Worm (Caenorhabditis elegans) whole organism, young adult: ENCODE results near the gene zipt-3.

Source experiments
- B0035.1 ChIP-seq: sonication (generic microtip); optimal IDR thresholded peaks from 2 replicates; lab custom pipeline; 2016; ENCODE audit warnings: missing genetic modification characterization, mild to moderate bottlenecking, missing compliant biosample characterization, missing genotype, missing genetic modification reagents
- F23B12.7 ChIP-seq: sonication (generic microtip); optimal IDR thresholded peaks from 2 replicates; lab custom pipeline; 2017; ENCODE audit warnings: missing genetic modification characterization, mild to moderate bottlenecking, missing compliant biosample characterization, antibody characterized with exemption, moderate library complexity; ENCODE audit not compliant: insufficient read depth
- T07F8.4 ChIP-seq: sonication (generic microtip); optimal IDR thresholded peaks from 2 replicates; lab custom pipeline; 2016; ENCODE audit warnings: mild to moderate bottlenecking, missing genetic modification characterization, moderate library complexity, missing compliant biosample characterization
- T26A5.8 ChIP-seq: sonication (generic microtip); optimal IDR thresholded peaks from 2 replicates; lab custom pipeline; 2016; ENCODE audit warnings: missing genetic modification characterization, missing compliant biosample characterization
- Y53F4B.3 ChIP-seq: fragments of 200-800 bp; sonication (Bioruptor generic); IDR thresholded peaks from 2 replicates; pipeline ENCODE4 v1.3.6; 2022; ENCODE audit warnings: missing genetic modification reagents, missing genetic modification characterization, missing compliant biosample characterization
- Y56A3A.18 ChIP-seq: fragments of 200-800 bp; sonication (Bioruptor generic); IDR thresholded peaks from 2 replicates; pipeline ENCODE4 v1.3.6; 2022; ENCODE audit warnings: missing genetic modification reagents, missing genetic modification characterization, missing compliant biosample characterization
- Y79H2A.3 ChIP-seq: fragments of 200-800 bp; sonication (Bioruptor generic); conservative IDR thresholded peaks from 2 replicates; pipeline ENCODE4 v1.3.6; 2022; ENCODE audit warnings: missing genetic modification reagents, missing genetic modification characterization, missing compliant biosample characterization
- athp-1 ChIP-seq: sonication (generic microtip); optimal IDR thresholded peaks from 2 replicates; lab custom pipeline; 2017; ENCODE audit warnings: mild to moderate bottlenecking, missing genetic modification characterization, missing compliant biosample characterization
- attf-5 ChIP-seq: fragments of 200-800 bp; sonication (Bioruptor generic); optimal IDR thresholded peaks from 2 replicates; lab custom pipeline; 2018; ENCODE audit warnings: mild to moderate bottlenecking, missing genetic modification characterization, missing compliant biosample characterization
- attf-6 ChIP-seq: fragments of 200-800 bp; sonication (Bioruptor generic); IDR thresholded peaks from 2 replicates; pipeline ENCODE4 v1.3.6; 2022; ENCODE audit warnings: missing genetic modification reagents, missing genetic modification characterization, missing compliant biosample characterization
- bed-1 ChIP-seq: fragments of 200-800 bp; sonication (Bioruptor generic); IDR thresholded peaks from 2 replicates; pipeline ENCODE4 v1.3.6; 2022; ENCODE audit warnings: missing genetic modification reagents, missing genetic modification characterization, missing compliant biosample characterization
- cebp-1 ChIP-seq, 2 experiments: fragments of 200-800 bp in 1 of 2; sonication (Bioruptor generic) in 1 of 2; sonication (generic microtip) in 1 of 2; IDR thresholded peaks in 1 of 2; optimal IDR thresholded peaks in 1 of 2; 2 replicates each; pipeline versions ENCODE4 v1.3.6 to Lab custom; 2017 to 2022; ENCODE audit warnings: missing compliant biosample characterization in 2 of 2, missing genetic modification characterization in 2 of 2, mild to moderate bottlenecking in 1 of 2, missing genetic modification reagents in 1 of 2, moderate library complexity in 1 of 2
- ceh-58 ChIP-seq: fragments of 200-800 bp; sonication (Bioruptor generic); IDR thresholded peaks from 2 replicates; pipeline ENCODE4 v1.3.6; 2022; ENCODE audit warnings: missing genetic modification characterization, missing compliant biosample characterization
- ceh-79 ChIP-seq: sonication (generic microtip); optimal IDR thresholded peaks from 2 replicates; lab custom pipeline; 2017; ENCODE audit warnings: mild to moderate bottlenecking, missing genetic modification characterization, missing compliant biosample characterization
- chd-7 ChIP-seq: sonication (generic microtip); optimal IDR thresholded peaks from 2 replicates; lab custom pipeline; 2016; ENCODE audit warnings: mild to moderate bottlenecking, missing genetic modification characterization, moderate library complexity, missing compliant biosample characterization
- egl-44 ChIP-seq: fragments of 200-800 bp; sonication (Bioruptor generic); IDR thresholded peaks from 2 replicates; pipeline ENCODE4 v1.3.6; 2022; ENCODE audit warnings: missing genetic modification reagents, missing genetic modification characterization, missing compliant biosample characterization
- hlh-12 ChIP-seq: sonication (generic microtip); optimal IDR thresholded peaks from 2 replicates; lab custom pipeline; 2016; ENCODE audit warnings: missing genetic modification characterization, missing compliant biosample characterization
- hmg-20 ChIP-seq: fragments of 200-800 bp; sonication (Bioruptor generic); IDR thresholded peaks from 2 replicates; pipeline ENCODE4 v1.3.6; 2022; ENCODE audit warnings: missing genetic modification reagents, missing genetic modification characterization, missing compliant biosample characterization
- let-526 ChIP-seq: fragments of 200-800 bp; sonication (Bioruptor generic); IDR thresholded peaks from 2 replicates; pipeline ENCODE4 v1.3.6; 2022; ENCODE audit warnings: missing genetic modification reagents, missing genetic modification characterization, missing compliant biosample characterization
- lin-26 ChIP-seq: fragments of 200-800 bp; sonication (Bioruptor generic); IDR thresholded peaks from 2 replicates; pipeline ENCODE4 v1.3.6; 2022; ENCODE audit warnings: missing genetic modification reagents, missing genetic modification characterization, missing compliant biosample characterization
- lin-35 ChIP-seq, 3 experiments: fragments of 150-350 bp in 2 of 3; sonication (generic microtip) in 1 of 3; optimal IDR thresholded peaks; 2 replicates each; lab custom pipeline; 2014 to 2018; ENCODE audit warnings: missing biosample characterization in 3 of 3, missing genetic modification characterization in 3 of 3, missing genetic modification reagents in 3 of 3
- mel-28 ChIP-seq: sonication (generic microtip); optimal IDR thresholded peaks from 2 replicates; lab custom pipeline; 2016; ENCODE audit warnings: borderline replicate concordance, mild to moderate bottlenecking, missing genetic modification characterization, missing compliant biosample characterization
- nfya-2 ChIP-seq: fragments of 200-800 bp; sonication (Bioruptor generic); IDR thresholded peaks from 2 replicates; pipeline ENCODE4 v1.3.6; 2022; ENCODE audit warnings: missing genetic modification reagents, missing genetic modification characterization, missing compliant biosample characterization
- nfyb-1 ChIP-seq: fragments of 200-800 bp; sonication (Bioruptor generic); IDR thresholded peaks from 2 replicates; pipeline ENCODE4 v1.3.6; 2022; ENCODE audit warnings: missing genetic modification reagents, missing genetic modification characterization, missing compliant biosample characterization
- nhr-179 ChIP-seq: sonication (generic microtip); optimal IDR thresholded peaks from 2 replicates; lab custom pipeline; 2016; ENCODE audit warnings: mild to moderate bottlenecking, missing genetic modification characterization, missing compliant biosample characterization
- rcor-1 ChIP-seq: fragments of 200-800 bp; sonication (Bioruptor generic); IDR thresholded peaks from 2 replicates; pipeline ENCODE4 v1.3.6; 2022; ENCODE audit warnings: missing genetic modification reagents, missing genetic modification characterization, missing compliant biosample characterization
- repo-1 ChIP-seq: sonication (generic microtip); optimal IDR thresholded peaks from 2 replicates; lab custom pipeline; 2017; ENCODE audit warnings: mild to moderate bottlenecking, missing genetic modification characterization, missing compliant biosample characterization
- rpc-1 ChIP-seq, 2 experiments: fragments of 150-350 bp in 1 of 2; sonication (generic microtip) in 1 of 2; optimal IDR thresholded peaks; 2 replicates each; lab custom pipeline; 2014 to 2018; ENCODE audit warnings: missing biosample characterization in 1 of 2, missing genetic modification characterization in 1 of 2, missing genetic modification reagents in 1 of 2, missing genotype in 1 of 2
- sea-2 ChIP-seq: fragments of 200-800 bp; sonication (Bioruptor generic); IDR thresholded peaks from 2 replicates; pipeline ENCODE4 v1.3.6; 2022; ENCODE audit warnings: missing genetic modification characterization, missing compliant biosample characterization
- snpc-1.3 ChIP-seq: sonication (generic microtip); optimal IDR thresholded peaks from 2 replicates; lab custom pipeline; 2017; ENCODE audit warnings: missing genetic modification characterization, mild to moderate bottlenecking, missing compliant biosample characterization, antibody characterized with exemption, moderate library complexity, missing genotype, missing genetic modification reagents; ENCODE audit not compliant: insufficient read depth
- snpc-4 ChIP-seq, 5 experiments: fragments of 150-350 bp in 1 of 5; sonication (generic microtip) in 4 of 5; optimal IDR thresholded peaks; 2 replicates each; lab custom pipeline; 2014 to 2018; ENCODE audit warnings: missing genetic modification characterization in 5 of 5, missing biosample characterization in 3 of 5, antibody characterized with exemption in 2 of 5, mild to moderate bottlenecking in 2 of 5, missing compliant biosample characterization in 2 of 5, missing genotype in 2 of 5, moderate library complexity in 2 of 5, missing genetic modification reagents in 1 of 5
- somi-1 ChIP-seq: fragments of 200-800 bp; sonication (Bioruptor generic); optimal IDR thresholded peaks from 2 replicates; lab custom pipeline; 2018; ENCODE audit warnings: mild to moderate bottlenecking, missing genetic modification characterization, missing compliant biosample characterization
- tbx-9 ChIP-seq: sonication (generic microtip); optimal IDR thresholded peaks from 2 replicates; lab custom pipeline; 2016; ENCODE audit warnings: borderline replicate concordance, missing genetic modification characterization, inconsistent platforms, missing compliant biosample characterization
- unc-130 ChIP-seq: sonication (generic microtip); optimal IDR thresholded peaks from 2 replicates; lab custom pipeline; 2016; ENCODE audit warnings: missing genetic modification reagents, missing genetic modification characterization, missing compliant biosample characterization
- unc-62 ChIP-seq: fragments of 150-350 bp; optimal IDR thresholded peaks from 2 replicates; lab custom pipeline; 2014; ENCODE audit warnings: missing biosample characterization, missing genetic modification reagents, missing genetic modification characterization
- xnd-1 ChIP-seq: sonication (generic microtip); optimal IDR thresholded peaks from 2 replicates; lab custom pipeline; 2016; ENCODE audit warnings: missing genotype, missing genetic modification reagents, missing genetic modification characterization, missing compliant biosample characterization
- ztf-22 ChIP-seq: fragments of 200-800 bp; sonication (Bioruptor generic); optimal IDR thresholded peaks from 2 replicates; lab custom pipeline; 2018; ENCODE audit warnings: mild to moderate bottlenecking, missing genetic modification characterization, moderate library complexity, missing compliant biosample characterization
- ztf-3 ChIP-seq: fragments of 200-800 bp; sonication (Bioruptor generic); optimal IDR thresholded peaks from 2 replicates; lab custom pipeline; 2018; ENCODE audit warnings: mild to moderate bottlenecking, missing genetic modification characterization, missing compliant biosample characterization

The zipt-3 gene

DNA sequence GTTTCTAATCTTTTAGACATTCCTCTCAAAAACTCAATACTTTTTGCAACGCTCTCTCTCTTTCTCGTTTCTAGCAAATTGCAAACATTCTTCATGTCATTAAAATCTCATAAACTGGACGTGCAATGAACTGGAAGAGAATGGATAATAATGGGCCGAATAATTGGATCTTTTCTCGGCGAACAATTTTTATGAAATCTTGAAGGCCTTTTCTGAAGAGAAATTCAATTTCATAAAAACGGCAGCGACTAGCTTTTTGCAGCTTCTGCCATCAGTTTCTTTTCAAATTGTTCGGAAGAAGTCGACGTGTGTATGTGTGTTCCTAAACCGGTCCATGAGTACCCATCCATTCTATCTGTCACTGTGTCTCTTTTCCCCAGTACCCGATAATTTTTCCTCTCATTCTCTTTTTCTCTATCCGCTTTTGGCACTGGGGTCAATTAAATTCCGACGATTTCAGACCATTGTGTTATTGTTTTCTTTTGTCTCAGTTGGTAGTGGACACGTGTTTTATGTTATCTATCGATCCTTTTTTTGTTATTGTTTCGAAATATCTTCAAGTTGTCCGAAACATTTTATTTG, 15.2 kb upstream of the zipt-3 start:
- TF ChIP-seq nhr-179 (tag; lab: Kevin White, UChicago) (no peak), ceh-79 (tag; lab: Kevin White, UChicago) (no peak), somi-1 (GFP tag; lab: Kevin White, UChicago) (no peak), cebp-1 (GFP tag; IDR thresholded peaks at IDR 0.05; lab: Robert Waterston, UW) (no peak), cebp-1 (tag; optimal IDR thresholded peaks at IDR 0.05; lab: Kevin White, UChicago) (peak; percentile 28)

- TF ChIP-seq let-526 (GFP tag; lab: Robert Waterston, UW): no peak
- TF ChIP-seq hlh-12 (tag; lab: Kevin White, UChicago): no peak
- no peak for TF ChIP-seq attf-5 (GFP tag; lab: Kevin White, UChicago)
- no peak for TF ChIP-seq chd-7
- no peak for TF ChIP-seq bed-1 (GFP tag; lab: Robert Waterston, UW)
- TF ChIP-seq somi-1 (GFP tag; lab: Kevin White, UChicago): no peak
These were observed 13.5 kb upstream of the zipt-3 start for ce11 chrII:5704479-5704878.

- 0 out of 2 replicates have a peak, but pooled peaks have one; percentile 34 for TF ChIP-seq nfyb-1 (GFP tag; lab: Robert Waterston, UW)
- no peak for TF ChIP-seq F23B12.7 (tag; lab: Kevin White, UChicago)
- TF ChIP-seq unc-130: no peak
These were observed 10.4 kb upstream of the zipt-3 start, which contains the start of gene osta-2 for ce11 chrII:5707532-5707931. TSS of gene osta-2 (plus strand) at chrII:5707691.

DNA sequence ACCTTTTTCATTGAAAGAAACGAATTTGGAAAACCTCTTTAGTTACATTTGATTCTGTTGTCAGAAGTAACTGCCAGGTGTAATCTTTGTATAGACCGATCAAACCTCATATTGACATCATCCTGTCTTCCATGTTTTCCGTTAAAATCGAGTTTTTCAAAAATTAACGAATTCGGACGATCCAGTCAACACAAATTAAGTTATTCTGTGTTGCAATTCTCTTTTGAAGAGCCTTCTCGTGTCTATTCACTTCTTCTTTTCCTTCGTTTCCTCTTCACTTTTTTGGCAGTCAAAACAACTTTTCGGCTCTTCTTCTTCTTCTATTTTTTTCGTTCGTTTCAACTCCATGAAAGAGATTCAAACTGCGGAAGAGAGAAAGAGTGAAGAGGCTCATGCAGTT, 9.8 kb upstream of the zipt-3 start:
- TF ChIP-seq tbx-9 (tag; lab: Kevin White, UChicago) (no peak), Y79H2A.3 (GFP tag; lab: Robert Waterston, UW) (no peak), rcor-1 (no peak), B0035.1 (no peak), snpc-4 (GFP tag; optimal IDR thresholded peaks at IDR 0.05; lab: Kevin White, UChicago) (no peak), snpc-4 (tag; optimal IDR thresholded peaks at IDR 0.05; lab: Kevin White, UChicago) (no peak), snpc-1.3 (tag; lab: Kevin White, UChicago) (no peak), xnd-1 (tag; lab: Kevin White, UChicago) (no peak), cebp-1 (GFP tag; IDR thresholded peaks at IDR 0.05; lab: Robert Waterston, UW) (no peak), cebp-1 (tag; optimal IDR thresholded peaks at IDR 0.05; lab: Kevin White, UChicago) (no peak), T07F8.4 (no peak), mel-28 (tag; lab: Kevin White, UChicago) (no peak), T26A5.8 (tag; lab: Kevin White, UChicago) (no peak), ceh-58 (no peak), hmg-20 (GFP tag; lab: Robert Waterston, UW) (no peak), rpc-1 (optimal IDR thresholded peaks at IDR 0.05; lab: Kevin White, UChicago) (no peak), rpc-1 (tag; optimal IDR thresholded peaks at IDR 0.05; lab: Kevin White, UChicago) (no peak), lin-26 (GFP tag; lab: Robert Waterston, UW) (no peak), athp-1 (tag; lab: Kevin White, UChicago) (no peak), egl-44 (GFP tag; lab: Robert Waterston, UW) (no peak)

DNA sequence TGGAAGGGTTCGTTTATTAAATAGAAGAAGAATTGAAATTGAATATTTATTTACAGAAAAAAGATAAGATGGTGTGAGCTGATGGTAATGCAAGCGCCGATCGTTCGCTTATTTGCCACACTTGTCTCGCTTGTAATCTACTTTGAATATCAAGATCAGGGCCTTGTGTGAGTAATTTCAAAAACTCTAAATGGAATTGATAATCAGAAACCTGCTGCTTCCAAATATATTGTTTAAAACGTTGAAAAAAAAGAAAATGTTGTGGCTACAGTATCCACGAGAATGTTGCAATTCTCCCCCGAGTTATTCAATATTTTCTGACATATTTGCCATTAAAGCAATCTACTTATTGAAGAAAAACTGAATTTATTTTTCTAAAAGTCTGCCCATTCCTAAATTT, 7.1 kb upstream of the zipt-3 start:
- TF ChIP-seq cebp-1 (GFP tag; IDR thresholded peaks at IDR 0.05; lab: Robert Waterston, UW) (no peak), cebp-1 (tag; optimal IDR thresholded peaks at IDR 0.05; lab: Kevin White, UChicago) (no peak), sea-2 (GFP tag; lab: Robert Waterston, UW) (no peak), ceh-79 (tag; lab: Kevin White, UChicago) (no peak), unc-62 (no peak), repo-1 (no peak), attf-6 (no peak), ztf-3 (GFP tag; lab: Kevin White, UChicago) (no peak), Y56A3A.18 (GFP tag; lab: Robert Waterston, UW) (no peak), lin-35 (GFP tag; optimal IDR thresholded peaks at IDR 0.05; lab: Kevin White, UChicago) (no peak), Y53F4B.3 (GFP tag; lab: Robert Waterston, UW) (no peak), ztf-22 (GFP tag; lab: Kevin White, UChicago) (no peak), nfya-2 (GFP tag; lab: Robert Waterston, UW) (no peak)
